Worm (Caenorhabditis elegans) whole organism, L3 larva: ENCODE measurements around the gene sms-3.

ENCODE experiments used
- R02D3.7 ChIP-seq: fragments of 150-350 bp; optimal IDR thresholded peaks from 2 replicates; lab custom pipeline; 2014; ENCODE audit warnings: missing biosample characterization, missing genetic modification characterization
- ZK546.5 ChIP-seq: sonication (generic microtip); optimal IDR thresholded peaks from 2 replicates; lab custom pipeline; 2017; ENCODE audit warnings: missing biosample characterization, missing genetic modification characterization
- aly-2 ChIP-seq: fragments of 150-350 bp; optimal IDR thresholded peaks from 2 replicates; lab custom pipeline; 2014; ENCODE audit warnings: missing biosample characterization, missing genetic modification characterization
- ama-1 ChIP-seq: fragments of 150-350 bp; optimal IDR thresholded peaks from 2 replicates; lab custom pipeline; 2018
- ceh-16 ChIP-seq: sonication (generic microtip); optimal IDR thresholded peaks from 2 replicates; lab custom pipeline; 2017; ENCODE audit warnings: missing biosample characterization, missing genetic modification characterization
- ceh-28 ChIP-seq: fragments of 150-350 bp; optimal IDR thresholded peaks from 2 replicates; lab custom pipeline; 2014; ENCODE audit warnings: missing biosample characterization, missing genetic modification reagents, missing genetic modification characterization
- ceh-82 ChIP-seq: fragments of 150-350 bp; optimal IDR thresholded peaks from 2 replicates; lab custom pipeline; 2014; ENCODE audit warnings: missing biosample characterization, missing genetic modification characterization
- ceh-9 ChIP-seq: sonication (generic microtip); optimal IDR thresholded peaks from 2 replicates; lab custom pipeline; 2018; ENCODE audit warnings: missing biosample characterization, missing genetic modification characterization
- daf-12 ChIP-seq: fragments of 150-350 bp; optimal IDR thresholded peaks from 2 replicates; lab custom pipeline; 2014; ENCODE audit warnings: missing biosample characterization, missing genetic modification reagents, missing genetic modification characterization
- egl-27 ChIP-seq: sonication (generic microtip); optimal IDR thresholded peaks from 4 replicates; lab custom pipeline; 2017; ENCODE audit warnings: missing biosample characterization, missing genetic modification reagents, missing genetic modification characterization
- egl-5 ChIP-seq: fragments of 150-350 bp; optimal IDR thresholded peaks from 2 replicates; lab custom pipeline; 2017; ENCODE audit warnings: missing biosample characterization, missing genetic modification reagents, missing genetic modification characterization, inconsistent platforms
- elt-1 ChIP-seq: fragments of 150-350 bp; optimal IDR thresholded peaks from 2 replicates; lab custom pipeline; 2014; ENCODE audit warnings: missing biosample characterization, missing genetic modification characterization
- elt-2 ChIP-seq: sonication (generic microtip); optimal IDR thresholded peaks from 2 replicates; lab custom pipeline; 2016; ENCODE audit warnings: missing genetic modification reagents, mild to moderate bottlenecking, missing genetic modification characterization, missing compliant biosample characterization
- elt-3 ChIP-seq, 3 experiments: fragments of 150-350 bp in 1 of 3; sonication (generic microtip) in 2 of 3; optimal IDR thresholded peaks; 2 replicates in 2 of 3; 4 replicates in 1 of 3; lab custom pipeline; 2014 to 2017; ENCODE audit warnings: missing biosample characterization in 3 of 3, missing genetic modification characterization in 3 of 3
- eor-1 ChIP-seq, 2 experiments: fragments of 150-350 bp; optimal IDR thresholded peaks; 2 replicates each; lab custom pipeline; 2014 to 2018; ENCODE audit warnings: missing biosample characterization in 2 of 2, missing genetic modification characterization in 2 of 2
- fkh-10 ChIP-seq: sonication (generic microtip); optimal IDR thresholded peaks from 2 replicates; lab custom pipeline; 2017; ENCODE audit warnings: missing biosample characterization, missing genetic modification reagents, missing genetic modification characterization
- fkh-2 ChIP-seq: fragments of 150-350 bp; optimal IDR thresholded peaks from 2 replicates; lab custom pipeline; 2014; ENCODE audit warnings: missing biosample characterization, missing genetic modification reagents, missing genetic modification characterization
- fos-1 ChIP-seq: fragments of 150-350 bp; optimal IDR thresholded peaks from 2 replicates; lab custom pipeline; 2014; ENCODE audit warnings: missing biosample characterization, missing genetic modification characterization
- hmg-11 ChIP-seq: sonication (generic microtip); optimal IDR thresholded peaks from 2 replicates; lab custom pipeline; 2016; ENCODE audit warnings: missing genetic modification characterization, missing compliant biosample characterization
- jun-1 ChIP-seq: fragments of 150-350 bp; optimal IDR thresholded peaks from 2 replicates; lab custom pipeline; 2014; ENCODE audit warnings: missing biosample characterization, missing genetic modification reagents, missing genetic modification characterization
- lin-15B ChIP-seq: fragments of 150-350 bp; optimal IDR thresholded peaks from 2 replicates; lab custom pipeline; 2014; ENCODE audit warnings: missing biosample characterization, missing genetic modification characterization
- lin-39 ChIP-seq: fragments of 150-350 bp; optimal IDR thresholded peaks from 2 replicates; lab custom pipeline; 2018; ENCODE audit warnings: missing biosample characterization, missing genetic modification reagents, missing genetic modification characterization
- lsy-12 ChIP-seq: sonication (generic microtip); optimal IDR thresholded peaks from 2 replicates; lab custom pipeline; 2016; ENCODE audit warnings: mild to moderate bottlenecking, missing genetic modification characterization, missing compliant biosample characterization
- mdl-1 ChIP-seq: fragments of 150-350 bp; optimal IDR thresholded peaks from 2 replicates; lab custom pipeline; 2014; ENCODE audit warnings: missing biosample characterization, missing genetic modification characterization
- mml-1 ChIP-seq: fragments of 150-350 bp; sonication (generic microtip); optimal IDR thresholded peaks from 3 replicates; lab custom pipeline; 2014; ENCODE audit warnings: missing biosample characterization, missing genetic modification characterization
- nfya-1 ChIP-seq: sonication (generic microtip); optimal IDR thresholded peaks from 2 replicates; lab custom pipeline; 2017; ENCODE audit warnings: missing genetic modification characterization, mild to moderate bottlenecking, missing compliant biosample characterization, antibody characterized with exemption, moderate library complexity; ENCODE audit not compliant: insufficient read depth
- nhr-11 ChIP-seq: fragments of 150-350 bp; optimal IDR thresholded peaks from 2 replicates; lab custom pipeline; 2014; ENCODE audit warnings: missing biosample characterization, missing genetic modification characterization
- nhr-12 ChIP-seq: fragments of 150-350 bp; optimal IDR thresholded peaks from 2 replicates; lab custom pipeline; 2014; ENCODE audit warnings: missing biosample characterization, missing genetic modification characterization
- nhr-23 ChIP-seq: fragments of 150-350 bp; optimal IDR thresholded peaks from 2 replicates; lab custom pipeline; 2014; ENCODE audit warnings: missing biosample characterization, missing genetic modification reagents, missing genetic modification characterization
- nhr-237 ChIP-seq: fragments of 150-350 bp; optimal IDR thresholded peaks from 2 replicates; lab custom pipeline; 2014; ENCODE audit warnings: missing biosample characterization, missing genetic modification characterization
- nhr-25 ChIP-seq: sonication (generic microtip); optimal IDR thresholded peaks from 2 replicates; lab custom pipeline; 2017; ENCODE audit warnings: missing biosample characterization, missing genetic modification characterization
- nhr-28 ChIP-seq: fragments of 150-350 bp; optimal IDR thresholded peaks from 2 replicates; lab custom pipeline; 2014; ENCODE audit warnings: missing biosample characterization, missing genetic modification characterization
- nhr-43 ChIP-seq: sonication (generic microtip); optimal IDR thresholded peaks from 2 replicates; lab custom pipeline; 2016; ENCODE audit warnings: mild to moderate bottlenecking, missing genetic modification characterization, missing compliant biosample characterization; ENCODE audit not compliant: poor library complexity, severe bottlenecking
- nhr-67 ChIP-seq: fragments of 150-350 bp; optimal IDR thresholded peaks from 2 replicates; lab custom pipeline; 2014; ENCODE audit warnings: missing biosample characterization, missing genetic modification characterization
- nhr-76 ChIP-seq: fragments of 150-350 bp; sonication (generic microtip); optimal IDR thresholded peaks from 5 replicates; lab custom pipeline; 2014; ENCODE audit warnings: missing biosample characterization, missing genetic modification characterization
- nhr-77 ChIP-seq: fragments of 150-350 bp; optimal IDR thresholded peaks from 2 replicates; lab custom pipeline; 2014; ENCODE audit warnings: missing biosample characterization, missing genetic modification characterization
- pha-4 ChIP-seq: fragments of 150-350 bp; optimal IDR thresholded peaks from 2 replicates; lab custom pipeline; 2014; ENCODE audit warnings: missing biosample characterization, missing genetic modification reagents, missing genetic modification characterization
- pqm-1 ChIP-seq: fragments of 150-350 bp; optimal IDR thresholded peaks from 2 replicates; lab custom pipeline; 2017; ENCODE audit warnings: missing biosample characterization, missing genetic modification characterization, inconsistent platforms
- sea-2 ChIP-seq: fragments of 150-350 bp; sonication (generic microtip); optimal IDR thresholded peaks from 4 replicates; lab custom pipeline; 2014; ENCODE audit warnings: missing biosample characterization, missing genetic modification reagents, missing genetic modification characterization
- skn-1 ChIP-seq: fragments of 150-350 bp; optimal IDR thresholded peaks from 2 replicates; lab custom pipeline; 2014; ENCODE audit warnings: missing biosample characterization, missing genetic modification characterization
- snpc-4 ChIP-seq: fragments of 150-350 bp; optimal IDR thresholded peaks from 2 replicates; lab custom pipeline; 2014; ENCODE audit warnings: missing biosample characterization, missing genetic modification characterization
- tbx-2 ChIP-seq: sonication (generic microtip); optimal IDR thresholded peaks from 2 replicates; lab custom pipeline; 2016; ENCODE audit warnings: mild to moderate bottlenecking, missing genetic modification characterization, missing compliant biosample characterization
- unc-39 ChIP-seq: sonication (generic microtip); optimal IDR thresholded peaks from 4 replicates; lab custom pipeline; 2017; ENCODE audit warnings: missing biosample characterization, missing genetic modification characterization
- unc-62 ChIP-seq: fragments of 150-350 bp; sonication (generic microtip); optimal IDR thresholded peaks from 4 replicates; lab custom pipeline; 2014; ENCODE audit warnings: missing biosample characterization, missing genetic modification reagents, missing genetic modification characterization
- zag-1 ChIP-seq: fragments of 150-350 bp; optimal IDR thresholded peaks from 2 replicates; lab custom pipeline; 2014; ENCODE audit warnings: missing biosample characterization, missing genetic modification characterization
- ztf-11 ChIP-seq: fragments of 150-350 bp; optimal IDR thresholded peaks from 2 replicates; lab custom pipeline; 2014; ENCODE audit warnings: missing biosample characterization, missing genetic modification characterization
- ztf-4 ChIP-seq: fragments of 150-350 bp; optimal IDR thresholded peaks from 2 replicates; lab custom pipeline; 2014; ENCODE audit warnings: missing biosample characterization, missing genetic modification characterization

sms-3 gene

DNA sequence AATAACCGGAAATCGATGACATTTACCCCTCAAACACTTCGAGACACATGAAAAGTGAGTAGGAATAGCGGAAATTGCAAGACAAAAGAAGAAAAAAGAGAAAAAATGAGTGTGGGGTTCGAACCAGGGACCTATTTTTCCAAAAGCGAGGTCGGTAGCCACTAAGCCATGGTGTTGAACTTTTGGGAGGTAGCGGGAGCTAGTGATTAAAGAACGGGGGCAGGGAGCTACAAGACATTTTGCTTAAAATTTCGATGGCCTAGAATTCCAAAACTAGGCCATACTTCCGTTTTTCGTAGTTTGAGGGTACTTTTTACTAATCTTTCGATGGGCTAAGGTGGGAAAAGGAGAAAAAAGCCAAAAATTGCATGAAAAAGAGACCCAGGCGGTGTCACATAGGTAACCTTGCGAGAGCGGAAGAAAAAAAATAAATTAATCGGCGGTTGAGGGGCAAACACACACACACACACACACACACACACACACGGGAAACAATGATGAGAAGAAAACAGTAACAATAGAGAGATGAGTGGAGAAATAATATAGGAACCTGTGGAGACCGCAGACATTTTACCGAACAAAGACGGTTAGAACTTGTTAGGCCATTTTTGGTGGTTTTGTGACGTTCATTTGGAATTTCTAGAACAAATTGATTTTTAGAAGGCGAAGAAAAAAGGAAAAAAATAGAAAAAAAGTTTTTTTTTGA, 673 bp upstream of the sms-3 start:
- TF ChIP-seq daf-12 (tag; lab: Kevin White, UChicago) (no peak), nhr-43 (peak; percentile 68), nhr-11 (tag; lab: Kevin White, UChicago) (no peak), unc-62 (GFP tag; lab: Kevin White, UChicago) (no peak), skn-1 (tag; lab: Kevin White, UChicago) (no peak), nhr-67 (tag; lab: Kevin White, UChicago) (no peak), pqm-1 (tag; lab: Kevin White, UChicago) (no peak), ceh-28 (tag; lab: Kevin White, UChicago) (no peak), lsy-12 (tag; lab: Kevin White, UChicago) (peak; percentile 58), elt-1 (tag; lab: Kevin White, UChicago) (no peak), ztf-11 (tag; lab: Kevin White, UChicago) (no peak), ztf-4 (no peak), ceh-82 (tag; lab: Kevin White, UChicago) (no peak), nhr-12 (tag; lab: Kevin White, UChicago) (no peak), egl-5 (tag; lab: Kevin White, UChicago) (no peak), hmg-11 (tag; lab: Kevin White, UChicago) (no peak), ceh-16 (tag; lab: Kevin White, UChicago) (no peak), lin-15B (tag; lab: Kevin White, UChicago) (no peak), nfya-1 (tag; lab: Kevin White, UChicago) (no peak), fkh-2 (no peak), ceh-9 (tag; lab: Kevin White, UChicago) (no peak), fos-1 (no peak), nhr-76 (tag; lab: Kevin White, UChicago) (no peak), eor-1 (tag; optimal IDR thresholded peaks at IDR 0.05; lab: Kevin White, UChicago) (no peak), elt-2 (tag; lab: Kevin White, UChicago) (peak; percentile 17), lin-39 (tag; lab: Kevin White, UChicago) (peak; percentile 23), nhr-25 (tag; lab: Kevin White, UChicago) (peak; percentile 5), nhr-28 (no peak), ZK546.5 (tag; lab: Kevin White, UChicago) (no peak), elt-3 (tag; optimal IDR thresholded peaks at IDR 0.05; lab: Kevin White, UChicago) (no peak), zag-1 (no peak), sea-2 (GFP tag; lab: Kevin White, UChicago) (no peak), nhr-23 (no peak), pha-4 (tag; lab: Kevin White, UChicago) (peak; percentile 22), egl-27 (tag; lab: Kevin White, UChicago) (no peak), ama-1 (no peak), snpc-4 (tag; lab: Kevin White, UChicago) (no peak), mdl-1 (tag; lab: Kevin White, UChicago) (no peak), aly-2 (tag; lab: Kevin White, UChicago) (no peak), unc-39 (tag; lab: Kevin White, UChicago) (no peak), jun-1 (tag; lab: Kevin White, UChicago) (no peak), fkh-10 (no peak), nhr-237 (tag; lab: Kevin White, UChicago) (no peak), nhr-77 (no peak), R02D3.7 (tag; lab: Kevin White, UChicago) (no peak), tbx-2 (tag; lab: Kevin White, UChicago) (peak; percentile 19), mml-1 (tag; lab: Kevin White, UChicago) (no peak)
- TF ChIP-seq, all 47 proteins: peak for 7
